Fruit fly (Drosophila melanogaster) whole organism, embryonic: ENCODE measurements around the gene CG12607.

Experiments
- Antp ChIP-seq: fragments of 200-800 bp; sonication (Bioruptor generic); optimal IDR thresholded peaks from 3 replicates; lab custom pipeline; 2016; ENCODE audit warnings: missing biosample characterization, missing genetic modification characterization
- Atf-2 ChIP-seq: fragments of 200-800 bp; sonication (Bioruptor generic); optimal IDR thresholded peaks from 2 replicates; lab custom pipeline; 2016; ENCODE audit warnings: missing biosample characterization, missing genetic modification characterization
- CG10274 ChIP-seq: fragments of 200-800 bp; sonication (Bioruptor generic); optimal IDR thresholded peaks from 3 replicates; lab custom pipeline; 2017; ENCODE audit warnings: missing biosample characterization, mild to moderate bottlenecking, missing genetic modification characterization
- CG10959 ChIP-seq: fragments of 200-800 bp; sonication (Bioruptor generic); IDR thresholded peaks from 2 replicates; pipeline ENCODE4 v1.3.6; 2022; ENCODE audit warnings: missing biosample characterization, missing genetic modification characterization
- CG11723 ChIP-seq: fragments of 200-800 bp; sonication (Bioruptor generic); optimal IDR thresholded peaks from 2 replicates; lab custom pipeline; 2017; ENCODE audit warnings: missing biosample characterization, mild to moderate bottlenecking, missing genetic modification characterization
- CG12769 ChIP-seq: fragments of 200-800 bp; sonication (Bioruptor generic); optimal IDR thresholded peaks from 2 replicates; lab custom pipeline; 2019; ENCODE audit warnings: missing biosample characterization, mild to moderate bottlenecking, missing genetic modification characterization, moderate library complexity
- CG13894 ChIP-seq: fragments of 200-800 bp; sonication (Bioruptor generic); optimal IDR thresholded peaks from 3 replicates; lab custom pipeline; 2018; ENCODE audit warnings: missing biosample characterization, mild to moderate bottlenecking, missing genetic modification characterization, moderate library complexity
- CG14441 ChIP-seq: fragments of 200-800 bp; sonication (Bioruptor generic); IDR thresholded peaks from 2 replicates; pipeline ENCODE4 v1.3.6; 2022; ENCODE audit warnings: missing biosample characterization, missing genetic modification characterization
- CG15514 ChIP-seq: fragments of 200-800 bp; sonication (Bioruptor generic); optimal IDR thresholded peaks from 3 replicates; lab custom pipeline; 2017; ENCODE audit warnings: missing biosample characterization, missing genetic modification characterization, mild to moderate bottlenecking, moderate library complexity, missing genetic modification reagents
- CG1602 ChIP-seq: fragments of 200-800 bp; sonication (Bioruptor generic); optimal IDR thresholded peaks from 3 replicates; lab custom pipeline; 2016; ENCODE audit warnings: missing biosample characterization, missing genetic modification characterization
- CG17385 ChIP-seq: fragments of 200-800 bp; sonication (Bioruptor generic); optimal IDR thresholded peaks from 3 replicates; lab custom pipeline; 2018; ENCODE audit warnings: missing biosample characterization, mild to moderate bottlenecking, missing genetic modification characterization
- CG34422 ChIP-seq: fragments of 200-800 bp; sonication (Bioruptor generic); IDR thresholded peaks from 3 replicates; pipeline ENCODE4 v1.3.6; 2022; ENCODE audit warnings: missing biosample characterization, missing genetic modification characterization
- CG3838 ChIP-seq: fragments of 200-800 bp; sonication (Bioruptor generic); optimal IDR thresholded peaks from 3 replicates; lab custom pipeline; 2016; ENCODE audit warnings: missing biosample characterization, missing genetic modification characterization
- CG5245 ChIP-seq: fragments of 200-800 bp; sonication (Bioruptor generic); optimal IDR thresholded peaks from 3 replicates; lab custom pipeline; 2016; ENCODE audit warnings: missing biosample characterization, missing genetic modification characterization
- CG7963 ChIP-seq: fragments of 200-800 bp; sonication (Bioruptor generic); IDR thresholded peaks from 3 replicates; pipeline ENCODE4 v1.3.6; 2022; ENCODE audit warnings: missing biosample characterization, missing genetic modification characterization; ENCODE audit not compliant: partially characterized antibody
- CG8359 ChIP-seq: fragments of 200-800 bp; sonication (Bioruptor generic); optimal IDR thresholded peaks from 2 replicates; lab custom pipeline; 2017; ENCODE audit warnings: missing biosample characterization, mild to moderate bottlenecking, missing genetic modification characterization, borderline replicate concordance
- CG9876 ChIP-seq: fragments of 200-800 bp; sonication (Bioruptor generic); optimal IDR thresholded peaks from 2 replicates; lab custom pipeline; 2016; ENCODE audit warnings: missing biosample characterization, missing genetic modification characterization
- CTCF ChIP-seq: fragments of 200-800 bp; sonication (Bioruptor generic); optimal IDR thresholded peaks from 2 replicates; lab custom pipeline; 2017; ENCODE audit warnings: missing biosample characterization, mild to moderate bottlenecking, missing genetic modification characterization, moderate library complexity
- Deaf1 ChIP-seq: fragments of 200-800 bp; optimal IDR thresholded peaks from 3 replicates; lab custom pipeline; 2019; ENCODE audit warnings: missing biosample characterization, mild to moderate bottlenecking, missing genetic modification characterization, moderate library complexity
- Dll ChIP-seq: fragments of 200-800 bp; sonication (Bioruptor generic); IDR thresholded peaks from 4 replicates; pipeline ENCODE4 v1.3.6; 2022; ENCODE audit warnings: missing biosample characterization, missing genetic modification characterization; ENCODE audit not compliant: partially characterized antibody
- Doc2 ChIP-seq: fragments of 200-800 bp; sonication (Bioruptor generic); IDR thresholded peaks from 2 replicates; pipeline ENCODE4 v1.3.6; 2022; ENCODE audit warnings: missing biosample characterization, missing genetic modification characterization
- E2f2 ChIP-seq: fragments of 200-800 bp; sonication (Bioruptor generic); IDR thresholded peaks from 2 replicates; pipeline ENCODE4 v1.3.6; 2022; ENCODE audit warnings: missing biosample characterization, missing genetic modification characterization
- Elba2 ChIP-seq: fragments of 200-800 bp; sonication (Bioruptor generic); optimal IDR thresholded peaks from 3 replicates; lab custom pipeline; 2016; ENCODE audit warnings: missing biosample characterization, missing genetic modification characterization
- H15 ChIP-seq: fragments of 200-800 bp; sonication (Bioruptor generic); IDR thresholded peaks from 3 replicates; pipeline ENCODE4 v1.3.6; 2022; ENCODE audit warnings: missing biosample characterization, missing genetic modification characterization
- Mrtf ChIP-seq: fragments of 200-800 bp; sonication (Bioruptor generic); IDR thresholded peaks from 3 replicates; pipeline ENCODE4 v1.3.6; 2022; ENCODE audit warnings: missing biosample characterization, missing genetic modification characterization
- Rfx ChIP-seq: fragments of 200-800 bp; sonication (Bioruptor generic); IDR thresholded peaks from 2 replicates; pipeline ENCODE4 v1.3.6; 2022; ENCODE audit warnings: missing biosample characterization, missing genetic modification characterization
- bab2 ChIP-seq: fragments of 200-800 bp; sonication (Bioruptor generic); optimal IDR thresholded peaks from 2 replicates; lab custom pipeline; 2016; ENCODE audit warnings: missing biosample characterization, missing genetic modification characterization
- cg ChIP-seq: fragments of 200-800 bp; sonication (Bioruptor generic); optimal IDR thresholded peaks from 3 replicates; lab custom pipeline; 2019; ENCODE audit warnings: missing biosample characterization, mild to moderate bottlenecking, missing genetic modification characterization, moderate library complexity
- chinmo ChIP-seq: fragments of 200-800 bp; sonication (Bioruptor generic); IDR thresholded peaks from 4 replicates; pipeline ENCODE4 v1.3.6; 2022; ENCODE audit warnings: missing biosample characterization, missing genetic modification characterization; ENCODE audit not compliant: partially characterized antibody
- croc ChIP-seq: fragments of 200-800 bp; sonication (Bioruptor generic); conservative IDR thresholded peaks from 3 replicates; pipeline ENCODE4 v1.3.6; 2022; ENCODE audit warnings: missing biosample characterization, missing genetic modification characterization
- crol ChIP-seq: fragments of 200-800 bp; sonication (Bioruptor generic); IDR thresholded peaks from 2 replicates; pipeline ENCODE4 v1.3.6; 2022; ENCODE audit warnings: missing biosample characterization, missing genetic modification characterization
- dysf ChIP-seq: fragments of 200-800 bp; sonication (Bioruptor generic); IDR thresholded peaks from 3 replicates; pipeline ENCODE4 v1.3.6; 2022; ENCODE audit warnings: missing biosample characterization, missing genetic modification characterization
- esg ChIP-seq: fragments of 200-800 bp; sonication (Bioruptor generic); conservative IDR thresholded peaks from 2 replicates; pipeline ENCODE4 v1.3.6; 2022; ENCODE audit warnings: missing biosample characterization, missing genetic modification characterization
- lov ChIP-seq, 2 experiments: fragments of 200-800 bp in 1 of 2; fragments of >200 bp in 1 of 2; sonication (Bioruptor generic) in 1 of 2; IDR thresholded peaks in 1 of 2; optimal IDR thresholded peaks in 1 of 2; 2 replicates in 1 of 2; 3 replicates in 1 of 2; pipeline versions ENCODE4 v1.3.6 to Lab custom; 2017 to 2022; ENCODE audit warnings: missing biosample characterization in 1 of 2, missing genetic modification characterization in 1 of 2
- nom ChIP-seq: fragments of 200-800 bp; sonication (Bioruptor generic); optimal IDR thresholded peaks from 2 replicates; lab custom pipeline; 2017; ENCODE audit warnings: missing biosample characterization, missing genetic modification characterization, mild to moderate bottlenecking, moderate library complexity, missing genetic modification reagents
- otp ChIP-seq: fragments of 200-800 bp; sonication (Bioruptor generic); IDR thresholded peaks from 3 replicates; pipeline ENCODE4, ENCODE4 v1.3.6; 2022; ENCODE audit warnings: missing biosample characterization, missing genetic modification characterization
- pan ChIP-seq, 4 experiments: fragments of >200 bp in 3 of 4; fragments of 200-800 bp in 1 of 4; sonication (Bioruptor generic) in 1 of 4; optimal IDR thresholded peaks in 3 of 4; IDR thresholded peaks in 1 of 4; 2 replicates each; pipeline versions ENCODE4 v1.3.6 to Lab custom; 2017 to 2022; ENCODE audit warnings: missing biosample characterization in 2 of 4, missing genetic modification characterization in 2 of 4, mixed read lengths in 1 of 4
- sna ChIP-seq: fragments of 200-800 bp; sonication (Bioruptor generic); IDR thresholded peaks from 2 replicates; pipeline ENCODE4 v1.3.6; 2022; ENCODE audit warnings: missing biosample characterization, missing genetic modification characterization; ENCODE audit not compliant: partially characterized antibody
- usp ChIP-seq: fragments of >200 bp; optimal IDR thresholded peaks from 2 replicates; lab custom pipeline; 2017; ENCODE audit warnings: missing biosample characterization, missing genetic modification characterization

The CG12607 gene

DNA sequence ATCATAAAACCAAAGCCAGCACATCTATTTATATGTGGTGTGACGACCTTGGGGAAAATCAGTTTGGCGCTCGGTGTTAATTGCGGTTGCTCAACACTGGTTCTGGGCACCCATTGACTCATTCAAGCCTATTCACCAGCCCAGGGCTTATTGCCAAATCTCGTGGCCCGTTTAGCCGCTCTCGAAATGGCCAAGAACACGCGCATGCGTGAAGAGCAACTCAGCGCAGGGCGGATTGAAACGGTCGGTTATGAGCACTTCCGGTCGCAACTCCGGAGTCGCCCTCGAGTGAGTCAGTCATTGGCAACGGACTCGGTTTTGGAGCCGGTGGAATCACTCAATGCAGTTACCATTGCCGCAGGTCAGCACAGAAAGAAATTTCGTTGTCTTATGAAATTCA lies 43.1 kb downstream of the CG12607 start (continued):
- no peak for TF ChIP-seq Atf-2 (GFP tag; lab: Kevin White, UChicago)
- TF ChIP-seq lov (optimal IDR thresholded peaks at IDR 0.05; lab: Kevin White, UChicago): no peak
- TF ChIP-seq lov (GFP tag; IDR thresholded peaks at IDR 0.05; lab: Robert Waterston, UW): no peak
- no peak for TF ChIP-seq CG15514
- TF ChIP-seq CG13894: no peak
- no peak for TF ChIP-seq CG3838
- no peak for TF ChIP-seq CG9876 (GFP tag; lab: Kevin White, UChicago)
- no peak for TF ChIP-seq croc (GFP tag; lab: Robert Waterston, UW)
- TF ChIP-seq CG17385 (GFP tag; lab: Kevin White, UChicago): no peak
- no peak for TF ChIP-seq CG12769 (tag; lab: Kevin White, UChicago)
- no peak for TF ChIP-seq CG34422 (GFP tag; lab: Robert Waterston, UW)
- 0 out of 4 replicates have a peak, but pooled peaks have one; percentile 34 for TF ChIP-seq chinmo (GFP tag; lab: Robert Waterston, UW)

DNA sequence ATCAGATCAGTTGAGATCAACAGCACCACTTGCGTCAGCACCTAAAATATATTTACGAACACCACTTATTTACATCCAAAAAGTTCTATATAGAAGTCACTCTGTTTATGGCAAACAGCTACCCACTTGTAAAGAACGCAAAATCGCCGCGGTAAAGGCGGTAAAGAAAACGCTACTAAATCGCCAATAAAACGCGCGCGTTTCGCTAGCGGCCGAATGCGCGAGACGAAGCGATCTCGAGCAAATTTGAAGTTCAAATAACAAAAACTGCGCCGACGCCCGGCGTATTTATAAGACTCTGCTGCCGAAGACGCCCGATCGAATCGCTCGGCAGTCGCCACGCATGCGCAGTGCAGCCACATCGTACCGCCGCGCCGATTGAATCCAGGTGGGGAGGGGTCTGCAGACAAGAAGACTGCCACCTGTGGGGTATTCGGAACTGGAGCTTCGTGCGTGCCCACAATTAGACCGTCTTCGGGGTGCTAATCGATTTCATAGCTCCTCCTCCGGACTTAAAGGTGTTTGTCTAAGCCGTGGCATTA lies 44.4 kb downstream of the CG12607 start, which contains the start of gene CG13722:
Gene CG13722, minus strand, starts transcription at position 262 of the 542 bp plus-strand sequence.
- no peak for TF ChIP-seq cg (GFP tag; lab: Kevin White, UChicago)
- TF ChIP-seq H15 (GFP tag; lab: Robert Waterston, UW): 0 out of 3 replicates have a peak, but pooled peaks have one; percentile 34
- TF ChIP-seq CG10959 (GFP tag; lab: Robert Waterston, UW): no peak
- TF ChIP-seq chinmo (GFP tag; lab: Robert Waterston, UW): 0 out of 4 replicates have a peak, but pooled peaks have one; percentile 64
- 0 out of 4 replicates have a peak, but pooled peaks have one; percentile 14 for TF ChIP-seq Dll (GFP tag; lab: Robert Waterston, UW)
- peak; percentile 99 for TF ChIP-seq CG8359 (GFP tag; lab: Kevin White, UChicago)
- TF ChIP-seq Rfx: 0 out of 2 replicates have a peak, but pooled peaks have one; percentile 18
- TF ChIP-seq CG34422 (GFP tag; lab: Robert Waterston, UW): 0 out of 3 replicates have a peak, but pooled peaks have one; percentile 15
- TF ChIP-seq otp (GFP tag; lab: Robert Waterston, UW): peak; percentile 65; the same call in 2 of the 3 replicates
- no peak for TF ChIP-seq CTCF (GFP tag; lab: Kevin White, UChicago)
- no peak for TF ChIP-seq Antp (GFP tag; lab: Kevin White, UChicago)
- peak; percentile 13 for TF ChIP-seq CG10274 (GFP tag; lab: Kevin White, UChicago)
- 0 out of 2 replicates have a peak, but pooled peaks have one; percentile 47 for TF ChIP-seq crol (GFP tag; lab: Robert Waterston, UW)
- TF ChIP-seq CG7963 (GFP tag; lab: Robert Waterston, UW): 0 out of 3 replicates have a peak, but pooled peaks have one; percentile 7
- 0 out of 2 replicates have a peak, but pooled peaks have one; percentile 13 for TF ChIP-seq E2f2 (GFP tag; lab: Robert Waterston, UW)
- no peak for TF ChIP-seq bab2 (GFP tag; lab: Kevin White, UChicago)
- TF ChIP-seq pan (optimal IDR thresholded peaks at IDR 0.05; lab: Kevin White, UChicago): no peak
- peak in 1 of 2 experiments; percentile 15 for TF ChIP-seq pan (GFP tag; optimal IDR thresholded peaks at IDR 0.05 in 1 of 2, IDR thresholded peaks at IDR 0.05 in 1 of 2)
- TF ChIP-seq Deaf1 (tag; lab: Kevin White, UChicago): peak; percentile 93
- TF ChIP-seq CG14441 (GFP tag; lab: Robert Waterston, UW): peak; percentile 16; the same call in 1 of the 2 replicates
- TF ChIP-seq esg (GFP tag; lab: Robert Waterston, UW): no peak
- TF ChIP-seq nom (GFP tag; lab: Kevin White, UChicago): peak; percentile 60
- TF ChIP-seq Mrtf (GFP tag; lab: Robert Waterston, UW): no peak
- TF ChIP-seq sna (GFP tag; lab: Robert Waterston, UW): 0 out of 2 replicates have a peak, but pooled peaks have one; percentile 18
- TF ChIP-seq CG1602 (GFP tag; lab: Kevin White, UChicago): no peak
- TF ChIP-seq dysf (GFP tag; lab: Robert Waterston, UW): 0 out of 3 replicates have a peak, but pooled peaks have one; percentile 14

DNA sequence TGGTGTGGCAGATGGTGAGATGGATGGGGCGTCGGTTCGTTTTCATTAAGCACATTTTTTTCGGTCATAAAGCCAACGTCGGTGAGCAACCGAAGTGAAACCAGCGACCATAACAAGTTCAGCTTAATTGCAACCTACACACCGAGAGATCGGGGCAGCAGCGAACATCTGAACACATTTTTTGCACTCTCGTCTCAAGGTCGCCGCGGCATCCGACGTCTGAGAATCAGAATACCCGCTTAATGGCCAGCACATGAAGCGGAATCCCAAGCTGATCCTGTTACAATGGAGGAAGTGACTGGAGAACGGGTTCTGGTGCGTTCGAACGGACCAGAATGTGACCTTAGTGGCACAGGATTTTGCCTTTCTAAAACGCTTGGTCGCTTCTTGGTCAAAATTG lies 47.2 kb downstream of the CG12607 start:
- TF ChIP-seq Elba2 (GFP tag; lab: Kevin White, UChicago): no peak
- TF ChIP-seq CG5245 (GFP tag; lab: Kevin White, UChicago): no peak
- TF ChIP-seq usp (GFP tag; lab: Kevin White, UChicago): no peak
- no peak for TF ChIP-seq CG11723 (GFP tag; lab: Kevin White, UChicago)
- peak; percentile 20; the same call in 1 of the 2 replicates for TF ChIP-seq Doc2 (GFP tag; lab: Robert Waterston, UW)
